Worm (Caenorhabditis elegans): ENCODE data around the gene F16G10.14.

The F16G10.14 gene

ce11 chrII:2412649-2413048 is 13.9 kb upstream of the F16G10.14 start, which contains the start of gene fbxa-182:
fbxa-182 (minus strand) TSS chrII:2412749.
- TF ChIP-seq unc-62 (GFP tag; optimal IDR thresholded peaks at IDR 0.05): no peak

- TF ChIP-seq unc-62 (GFP tag; optimal IDR thresholded peaks at IDR 0.05): no peak
Observed at ce11 chrII:2411555-2411954, 12.8 kb upstream of the F16G10.14 start.

ce11 chrII:2411093-2411492 is 12.3 kb upstream of the F16G10.14 start:
- TF ChIP-seq unc-62 (GFP tag; optimal IDR thresholded peaks at IDR 0.05): no peak

ce11 chrII:2403984-2404383 is 5.2 kb upstream of the F16G10.14 start, which contains the start of gene F16G10.1:
F16G10.1 (plus strand) TSS chrII:2404284.
- TF ChIP-seq unc-62 (GFP tag; optimal IDR thresholded peaks at IDR 0.05): no peak

- TF ChIP-seq unc-62 (GFP tag; optimal IDR thresholded peaks at IDR 0.05): no peak
Observed at ce11 chrII:2399810-2400209, 1.0 kb upstream of the F16G10.14 start.

- no peak for TF ChIP-seq unc-62 (GFP tag; optimal IDR thresholded peaks at IDR 0.05)
Observed at ce11 chrII:2395864-2396263, 2.9 kb downstream of the F16G10.14 start, which contains the start of gene F16G10.13. F16G10.13 (minus strand) TSS chrII:2395964.

ce11 chrII:2393821-2394220 is 5.0 kb downstream of the F16G10.14 start, which contains the start of gene F16G10.11:
F16G10.11 (minus strand) TSS chrII:2393921.
- TF ChIP-seq unc-62 (GFP tag; optimal IDR thresholded peaks at IDR 0.05): no peak

- no peak for TF ChIP-seq unc-62 (GFP tag; optimal IDR thresholded peaks at IDR 0.05)
Observed at ce11 chrII:2390884-2391283, 7.9 kb downstream of the F16G10.14 start, which contains the start of gene F16G10.10. F16G10.10 (minus strand) TSS chrII:2390984.

ce11 chrII:2385495-2385894 is 13.3 kb downstream of the F16G10.14 start, which contains the start of gene F16G10.9:
F16G10.9 (minus strand) TSS chrII:2385595.
- TF ChIP-seq unc-62 (GFP tag; optimal IDR thresholded peaks at IDR 0.05): no peak

ce11 chrII:2383334-2383733 is 15.4 kb downstream of the F16G10.14 start, which contains the start of gene F16G10.8:
F16G10.8 (minus strand) TSS chrII:2383434.
- no peak for TF ChIP-seq unc-62 (GFP tag; optimal IDR thresholded peaks at IDR 0.05)

- TF ChIP-seq unc-62 (GFP tag; optimal IDR thresholded peaks at IDR 0.05): no peak
Observed at ce11 chrII:2380174-2380573, 18.6 kb downstream of the F16G10.14 start, which contains the start of gene F16G10.7. F16G10.7 (minus strand) TSS chrII:2380274.

ce11 chrII:2379673-2380072 is 19.1 kb downstream of the F16G10.14 start:
- no peak for TF ChIP-seq unc-62 (GFP tag; optimal IDR thresholded peaks at IDR 0.05)

- no peak for TF ChIP-seq unc-62 (GFP tag; optimal IDR thresholded peaks at IDR 0.05)
Observed at ce11 chrII:2378465-2379009, 20.2 kb downstream of the F16G10.14 start.

- TF ChIP-seq unc-62 (GFP tag; optimal IDR thresholded peaks at IDR 0.05): no peak
Observed at ce11 chrII:2377751-2378150, 21.0 kb downstream of the F16G10.14 start, which contains the start of gene F16G10.6. F16G10.6 (minus strand) TSS chrII:2377851.

- TF ChIP-seq unc-62 (GFP tag; optimal IDR thresholded peaks at IDR 0.05): no peak
Observed at ce11 chrII:2374973-2375372, 23.8 kb downstream of the F16G10.14 start, which contains the start of gene F16G10.2. F16G10.2 (plus strand) TSS chrII:2375273.

ce11 chrII:2372090-2372489 is 26.7 kb downstream of the F16G10.14 start, which contains the start of gene F16G10.3:
F16G10.3 (plus strand) TSS chrII:2372390.
- TF ChIP-seq unc-62 (GFP tag; optimal IDR thresholded peaks at IDR 0.05): no peak

- no peak for TF ChIP-seq unc-62 (GFP tag; optimal IDR thresholded peaks at IDR 0.05)
Observed at ce11 chrII:2368956-2369355, 29.8 kb downstream of the F16G10.14 start, which contains the start of gene hpo-25. hpo-25 (plus strand) TSS chrII:2369256.
